Worm (Caenorhabditis elegans): ENCODE data around the gene F31D5.6.

DNA sequence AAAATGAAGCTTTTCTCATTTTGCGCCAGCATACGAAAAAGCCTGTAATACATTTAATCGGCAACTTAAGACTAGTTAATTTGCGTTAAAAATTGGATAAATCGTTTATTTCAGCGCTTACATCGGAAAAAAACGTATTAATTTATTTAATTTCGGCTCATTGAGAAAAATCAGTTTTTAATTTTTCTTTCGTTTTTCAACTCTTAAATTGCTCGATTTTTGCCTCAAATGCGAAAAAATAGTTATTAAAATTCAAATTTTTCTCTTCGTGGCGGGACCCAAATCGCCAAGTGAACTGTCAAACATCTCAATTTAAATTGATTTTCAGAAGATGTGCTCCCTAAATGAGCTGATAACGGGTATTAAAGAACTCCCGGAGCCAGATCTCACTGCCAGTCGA is 13.5 kb downstream of the F31D5.6 start, which contains the start of gene C16A11.5:
- TF ChIP-seq ama-1 (optimal IDR thresholded peaks at IDR 0.05) (no peak), hmbx-1 (tag; optimal IDR thresholded peaks at IDR 0.05) (no peak), F13C5.2 (tag; optimal IDR thresholded peaks at IDR 0.05) (no peak), flt-1 (GFP tag; IDR thresholded peaks at IDR 0.05) (no peak), sea-1 (GFP tag; conservative IDR thresholded peaks at IDR 0.05) (no peak), tra-4 (tag; optimal IDR thresholded peaks at IDR 0.05) (no peak), B0310.2 (tag; optimal IDR thresholded peaks at IDR 0.05) (no peak), aly-1 (tag; optimal IDR thresholded peaks at IDR 0.05) (no peak), ceh-13 (GFP tag; optimal IDR thresholded peaks at IDR 0.05) (no peak), ets-7 (tag; optimal IDR thresholded peaks at IDR 0.05) (no peak), pes-1 (GFP tag; IDR thresholded peaks at IDR 0.05) (no peak)
